Fruit fly (Drosophila melanogaster): Measurements from ENCODE around the gene CG33263.

DNA sequence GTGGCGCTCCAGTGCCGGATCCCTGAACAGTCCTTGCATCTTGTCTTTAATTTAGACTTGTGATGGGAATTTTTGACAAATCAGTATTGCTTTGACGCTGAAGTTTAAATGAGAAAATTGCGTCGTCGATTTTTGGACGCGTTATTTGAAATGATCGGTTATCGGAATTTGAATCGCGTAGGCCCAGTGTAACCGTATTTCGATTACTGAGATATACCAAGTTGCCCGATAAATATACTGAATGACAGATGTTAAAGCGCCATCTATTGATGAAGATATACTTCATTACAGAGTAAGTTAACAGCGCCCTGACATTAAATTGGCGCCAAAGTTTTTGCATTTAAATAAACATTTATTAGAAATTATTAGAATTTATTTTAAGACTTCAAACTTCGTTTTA lies 34.1 kb downstream of the CG33263 start, which contains the start of gene Poc1:
- TF ChIP-seq CG6808 (GFP tag; optimal IDR thresholded peaks at IDR 0.05) (no peak), spab (GFP tag; optimal IDR thresholded peaks at IDR 0.05) (no peak), Blimp-1 (GFP tag; optimal IDR thresholded peaks at IDR 0.05) (no peak), Ets96B (tag; optimal IDR thresholded peaks at IDR 0.05) (no peak), eg (GFP tag; IDR thresholded peaks at IDR 0.05) (no peak), CG4318 (GFP tag; optimal IDR thresholded peaks at IDR 0.05) (no peak), vri (GFP tag; optimal IDR thresholded peaks at IDR 0.05) (no peak), CG8319 (GFP tag; optimal IDR thresholded peaks at IDR 0.05) (no peak), CG1621 (tag; optimal IDR thresholded peaks at IDR 0.05) (no peak), CG11294 (GFP tag; IDR thresholded peaks at IDR 0.05) (no peak), CG6276 (GFP tag; optimal IDR thresholded peaks at IDR 0.05) (no peak), fd59A (GFP tag; optimal IDR thresholded peaks at IDR 0.05) (no peak)

All from whole organism, prepupa.